Worm (Caenorhabditis elegans): ENCODE results near the gene ift-43.

The ift-43 gene

ce11 chrII:5619298-5619697 is 41.3 kb downstream of the ift-43 start, which contains the start of gene dhs-6 (continued):
- TF ChIP-seq egl-13 (tag; optimal IDR thresholded peaks at IDR 0.05) (no peak), blmp-1 (tag; optimal IDR thresholded peaks at IDR 0.05) (peak; percentile 58), hpl-2 (GFP tag; optimal IDR thresholded peaks at IDR 0.05) (no peak)

Data from whole organism, L1 larva.